Worm (Caenorhabditis elegans) whole organism, young adult: ENCODE results near the gene alg-4.

ENCODE experiments used
- B0019.2 ChIP-seq: fragments of 200-800 bp; sonication (Bioruptor generic); conservative IDR thresholded peaks from 2 replicates; pipeline ENCODE4 v1.3.6; 2022; ENCODE audit warnings: missing genetic modification reagents, missing genetic modification characterization, missing compliant biosample characterization
- B0261.1 ChIP-seq: sonication (generic microtip); optimal IDR thresholded peaks from 2 replicates; lab custom pipeline; 2016; ENCODE audit warnings: mild to moderate bottlenecking, missing genetic modification characterization, moderate library complexity, missing compliant biosample characterization
- F33H1.4 ChIP-seq: fragments of 200-800 bp; sonication (Bioruptor generic); IDR thresholded peaks from 2 replicates; pipeline ENCODE4 v1.3.6; 2022; ENCODE audit warnings: missing genetic modification reagents, missing genetic modification characterization, missing compliant biosample characterization
- F49E8.2 ChIP-seq: sonication (generic microtip); optimal IDR thresholded peaks from 3 replicates; lab custom pipeline; 2017; ENCODE audit warnings: missing genetic modification characterization, mild to moderate bottlenecking, missing compliant biosample characterization, antibody characterized with exemption, moderate library complexity; ENCODE audit not compliant: insufficient read depth
- F52B5.7 ChIP-seq: sonication (generic microtip); optimal IDR thresholded peaks from 2 replicates; lab custom pipeline; 2016; ENCODE audit warnings: mild to moderate bottlenecking, missing genetic modification characterization, missing compliant biosample characterization
- F57A8.1 ChIP-seq: fragments of 200-800 bp; sonication (Bioruptor generic); optimal IDR thresholded peaks from 2 replicates; lab custom pipeline; 2018; ENCODE audit warnings: mild to moderate bottlenecking, missing genetic modification characterization, moderate library complexity, missing compliant biosample characterization
- T26A5.8 ChIP-seq: sonication (generic microtip); optimal IDR thresholded peaks from 2 replicates; lab custom pipeline; 2016; ENCODE audit warnings: missing genetic modification characterization, missing compliant biosample characterization
- Y56A3A.18 ChIP-seq: fragments of 200-800 bp; sonication (Bioruptor generic); IDR thresholded peaks from 2 replicates; pipeline ENCODE4 v1.3.6; 2022; ENCODE audit warnings: missing genetic modification reagents, missing genetic modification characterization, missing compliant biosample characterization
- attf-5 ChIP-seq: fragments of 200-800 bp; sonication (Bioruptor generic); optimal IDR thresholded peaks from 2 replicates; lab custom pipeline; 2018; ENCODE audit warnings: mild to moderate bottlenecking, missing genetic modification characterization, missing compliant biosample characterization
- let-607 ChIP-seq, 2 experiments: fragments of 200-800 bp in 1 of 2; sonication (Bioruptor generic) in 1 of 2; sonication (generic microtip) in 1 of 2; optimal IDR thresholded peaks; 2 replicates each; lab custom pipeline; 2016 to 2018; ENCODE audit warnings: mild to moderate bottlenecking in 2 of 2, missing compliant biosample characterization in 2 of 2, missing genetic modification characterization in 2 of 2, moderate library complexity in 2 of 2, missing genotype in 1 of 2
- lin-54 ChIP-seq: fragments of 200-800 bp; sonication (Bioruptor generic); optimal IDR thresholded peaks from 2 replicates; lab custom pipeline; 2018; ENCODE audit warnings: mild to moderate bottlenecking, missing genetic modification characterization, missing compliant biosample characterization
- lsl-1 ChIP-seq: fragments of 200-800 bp; sonication (Bioruptor generic); optimal IDR thresholded peaks from 2 replicates; lab custom pipeline; 2018; ENCODE audit warnings: mild to moderate bottlenecking, missing genetic modification characterization, moderate library complexity, missing compliant biosample characterization
- madf-6 ChIP-seq: fragments of 200-800 bp; sonication (Bioruptor generic); IDR thresholded peaks from 2 replicates; pipeline ENCODE4 v1.3.6; 2022; ENCODE audit warnings: missing genetic modification reagents, missing genetic modification characterization, missing compliant biosample characterization
- mcd-1 ChIP-seq: fragments of 200-800 bp; sonication (Bioruptor generic); IDR thresholded peaks from 2 replicates; pipeline ENCODE4 v1.3.6; 2022; ENCODE audit warnings: missing genetic modification reagents, missing genetic modification characterization, missing compliant biosample characterization
- nfya-1 ChIP-seq: sonication (generic microtip); optimal IDR thresholded peaks from 2 replicates; lab custom pipeline; 2017; ENCODE audit warnings: antibody characterized with exemption, missing compliant biosample characterization, missing genetic modification characterization, borderline replicate concordance; ENCODE audit not compliant: insufficient read depth
- snpc-1.3 ChIP-seq: sonication (generic microtip); optimal IDR thresholded peaks from 2 replicates; lab custom pipeline; 2017; ENCODE audit warnings: missing genetic modification characterization, mild to moderate bottlenecking, missing compliant biosample characterization, antibody characterized with exemption, moderate library complexity, missing genotype, missing genetic modification reagents; ENCODE audit not compliant: insufficient read depth
- tbp1 ChIP-seq: fragments of 200-800 bp; sonication (Bioruptor generic); optimal IDR thresholded peaks from 2 replicates; lab custom pipeline; 2018; ENCODE audit warnings: mild to moderate bottlenecking, missing genetic modification characterization, missing compliant biosample characterization

Gene alg-4

ce11 chrIII:9848083-9848482 lies 43.1 kb downstream of the alg-4 start, which contains the start of gene mrpl-36:
TSS of gene mrpl-36 (minus strand) at chrIII:9848116.
- TF ChIP-seq snpc-1.3 (tag; lab: Kevin White, UChicago) (peak; percentile 35), Y56A3A.18 (GFP tag; lab: Robert Waterston, UW) (no peak), F49E8.2 (tag; lab: Kevin White, UChicago) (peak; percentile 44), madf-6 (GFP tag; lab: Robert Waterston, UW) (peak; percentile 69), F57A8.1 (no peak), mcd-1 (GFP tag; lab: Robert Waterston, UW) (peak; percentile 73), lin-54 (GFP tag; lab: Kevin White, UChicago) (peak; percentile 0), attf-5 (GFP tag; lab: Kevin White, UChicago) (peak; percentile 27), tbp1 (GFP tag; lab: Kevin White, UChicago) (peak; percentile 21), B0261.1 (tag; lab: Kevin White, UChicago) (no peak), B0019.2 (GFP tag; lab: Robert Waterston, UW) (no peak), F33H1.4 (0 out of 2 replicates have a peak, but pooled peaks have one; percentile 32), lsl-1 (GFP tag; lab: Kevin White, UChicago) (peak; percentile 40)

ce11 chrIII:9846093-9846492 lies 45.1 kb downstream of the alg-4 start, which contains the start of gene K11H3.2:
TSS of gene K11H3.2 (plus strand) at chrIII:9846393.
- TF ChIP-seq lsl-1 (GFP tag; lab: Kevin White, UChicago) (peak; percentile 13), let-607 (tag; optimal IDR thresholded peaks at IDR 0.05; lab: Kevin White, UChicago) (no peak), nfya-1 (no peak), F52B5.7 (tag; lab: Kevin White, UChicago) (no peak)

ce11 chrIII:9843715-9844114 lies 47.5 kb downstream of the alg-4 start, which contains the start of gene K11H3.5:
TSS of gene K11H3.5 (plus strand) at chrIII:9843768.
- TF ChIP-seq T26A5.8 (tag; lab: Kevin White, UChicago) (no peak), F49E8.2 (tag; lab: Kevin White, UChicago) (no peak)
